Fruit fly (Drosophila melanogaster) whole organism, embryonic: Measurements from ENCODE around the gene Jhbp1.
A peak's percentile ranks its signal among the peaks of the same experiment; 100 is the strongest.

Source experiments
- Ada2b ChIP-seq: fragments of 200-800 bp; sonication (Bioruptor generic); IDR thresholded peaks from 2 replicates; pipeline ENCODE4 v1.3.6; 2022; ENCODE audit warnings: missing biosample characterization, missing genetic modification characterization
- Bgb ChIP-seq: fragments of 200-800 bp; sonication (Bioruptor generic); IDR thresholded peaks from 2 replicates; pipeline ENCODE4 v1.3.6; 2022; ENCODE audit warnings: missing biosample characterization, missing genetic modification characterization; ENCODE audit not compliant: partially characterized antibody
- CG11398 ChIP-seq: fragments of 200-800 bp; sonication (Bioruptor generic); optimal IDR thresholded peaks from 2 replicates; lab custom pipeline; 2016; ENCODE audit warnings: missing biosample characterization, missing genetic modification characterization
- CG11456 ChIP-seq: fragments of 200-800 bp; sonication (Bioruptor generic); IDR thresholded peaks from 3 replicates; pipeline ENCODE4 v1.3.6; 2022; ENCODE audit warnings: missing biosample characterization, missing genetic modification characterization
- CG12391 ChIP-seq: fragments of 200-800 bp; sonication (Bioruptor generic); optimal IDR thresholded peaks from 3 replicates; lab custom pipeline; 2018; ENCODE audit warnings: missing biosample characterization, mild to moderate bottlenecking, missing genetic modification characterization, moderate library complexity
- CG13123 ChIP-seq: fragments of 200-800 bp; sonication (Bioruptor generic); optimal IDR thresholded peaks from 2 replicates; lab custom pipeline; 2016; ENCODE audit warnings: missing biosample characterization, missing genetic modification characterization
- CG13624 ChIP-seq: fragments of 200-800 bp; sonication (Bioruptor generic); optimal IDR thresholded peaks from 2 replicates; lab custom pipeline; 2016; ENCODE audit warnings: missing biosample characterization, missing genetic modification characterization
- CG14014 ChIP-seq: fragments of 200-800 bp; sonication (Bioruptor generic); IDR thresholded peaks from 2 replicates; pipeline ENCODE4 v1.3.6; 2022; ENCODE audit warnings: missing biosample characterization, missing genetic modification characterization
- CG14050 ChIP-seq: fragments of 200-800 bp; sonication (Bioruptor generic); IDR thresholded peaks from 3 replicates; pipeline ENCODE4 v1.3.6; 2022; ENCODE audit warnings: missing biosample characterization, missing genetic modification characterization
- CG15269 ChIP-seq: fragments of 200-800 bp; sonication (Bioruptor generic); optimal IDR thresholded peaks from 2 replicates; lab custom pipeline; 2018; ENCODE audit warnings: missing biosample characterization, mild to moderate bottlenecking, missing genetic modification characterization, moderate library complexity
- CG15479 ChIP-seq: fragments of 200-800 bp; sonication (Bioruptor generic); optimal IDR thresholded peaks from 3 replicates; lab custom pipeline; 2019; ENCODE audit warnings: missing biosample characterization, mild to moderate bottlenecking, missing genetic modification characterization, moderate library complexity
- CG15514 ChIP-seq: fragments of 200-800 bp; sonication (Bioruptor generic); optimal IDR thresholded peaks from 3 replicates; lab custom pipeline; 2017; ENCODE audit warnings: missing biosample characterization, missing genetic modification characterization, mild to moderate bottlenecking, moderate library complexity, missing genetic modification reagents
- CG1603 ChIP-seq: fragments of 200-800 bp; sonication (Bioruptor generic); optimal IDR thresholded peaks from 2 replicates; lab custom pipeline; 2019; ENCODE audit warnings: missing biosample characterization, mild to moderate bottlenecking, missing genetic modification characterization, moderate library complexity
- CG1647 ChIP-seq: fragments of 200-800 bp; sonication (Bioruptor generic); optimal IDR thresholded peaks from 3 replicates; lab custom pipeline; 2016; ENCODE audit warnings: missing biosample characterization, missing genetic modification characterization
- CG16815 ChIP-seq: fragments of 200-800 bp; sonication (Bioruptor generic); optimal IDR thresholded peaks from 3 replicates; lab custom pipeline; 2017; ENCODE audit warnings: missing biosample characterization, mild to moderate bottlenecking, missing genetic modification characterization
- CG2875 ChIP-seq: fragments of 200-800 bp; sonication (Bioruptor generic); optimal IDR thresholded peaks from 2 replicates; lab custom pipeline; 2017; ENCODE audit warnings: missing biosample characterization, mild to moderate bottlenecking, missing genetic modification characterization, missing genetic modification reagents
- CG30431 ChIP-seq: fragments of 200-800 bp; sonication (Bioruptor generic); optimal IDR thresholded peaks from 2 replicates; lab custom pipeline; 2017; ENCODE audit warnings: missing biosample characterization, missing genetic modification characterization
- CG3407 ChIP-seq: fragments of 200-800 bp; sonication (Bioruptor generic); optimal IDR thresholded peaks from 2 replicates; lab custom pipeline; 2018; ENCODE audit warnings: missing biosample characterization, mild to moderate bottlenecking, missing genetic modification characterization
- CG34422 ChIP-seq: fragments of 200-800 bp; sonication (Bioruptor generic); IDR thresholded peaks from 3 replicates; pipeline ENCODE4 v1.3.6; 2022; ENCODE audit warnings: missing biosample characterization, missing genetic modification characterization
- CG43689 ChIP-seq: fragments of 200-800 bp; sonication (Bioruptor generic); IDR thresholded peaks from 2 replicates; pipeline ENCODE4 v1.3.6; 2022; ENCODE audit warnings: missing biosample characterization, missing genetic modification characterization
- CG7372 ChIP-seq: fragments of 200-800 bp; sonication (Bioruptor generic); IDR thresholded peaks from 2 replicates; pipeline ENCODE4 v1.3.6; 2022; ENCODE audit warnings: missing biosample characterization, missing genetic modification characterization
- Dfd ChIP-seq, 2 experiments: fragments of >200 bp; optimal IDR thresholded peaks; 2 replicates each; lab custom pipeline; 2017; ENCODE audit warnings: missing biosample characterization in 2 of 2, missing genetic modification characterization in 2 of 2
- HLH4C ChIP-seq: fragments of 200-800 bp; sonication (Bioruptor generic); IDR thresholded peaks from 3 replicates; pipeline ENCODE4 v1.3.6; 2022; ENCODE audit warnings: missing biosample characterization, missing genetic modification characterization; ENCODE audit not compliant: partially characterized antibody
- Hey ChIP-seq: fragments of 200-800 bp; sonication (Bioruptor generic); optimal IDR thresholded peaks from 3 replicates; lab custom pipeline; 2018; ENCODE audit warnings: missing biosample characterization, mild to moderate bottlenecking, missing genetic modification characterization
- Kr ChIP-seq: fragments of 200-800 bp; sonication (Bioruptor generic); optimal IDR thresholded peaks from 2 replicates; lab custom pipeline; 2017; ENCODE audit warnings: missing biosample characterization, mild to moderate bottlenecking, missing genetic modification characterization
- Lim3 ChIP-seq: fragments of 200-800 bp; sonication (Bioruptor generic); IDR thresholded peaks from 2 replicates; pipeline ENCODE4 v1.3.6; 2022; ENCODE audit warnings: missing biosample characterization, missing genetic modification characterization
- Lpt ChIP-seq: fragments of >200 bp; optimal IDR thresholded peaks from 2 replicates; lab custom pipeline; 2018; ENCODE audit warnings: missing biosample characterization, missing genetic modification characterization
- Rfx ChIP-seq: fragments of 200-800 bp; sonication (Bioruptor generic); IDR thresholded peaks from 2 replicates; pipeline ENCODE4 v1.3.6; 2022; ENCODE audit warnings: missing biosample characterization, missing genetic modification characterization
- Sin3A ChIP-seq: fragments of >200 bp; optimal IDR thresholded peaks from 2 replicates; lab custom pipeline; 2018
- Sox100B ChIP-seq: fragments of 200-800 bp; sonication (Bioruptor generic); optimal IDR thresholded peaks from 3 replicates; lab custom pipeline; 2018; ENCODE audit warnings: missing biosample characterization, mild to moderate bottlenecking, missing genetic modification characterization
- btn ChIP-seq: fragments of 200-800 bp; sonication (Bioruptor generic); optimal IDR thresholded peaks from 2 replicates; lab custom pipeline; 2016; ENCODE audit warnings: missing biosample characterization, missing genetic modification characterization
- cg ChIP-seq: fragments of 200-800 bp; sonication (Bioruptor generic); optimal IDR thresholded peaks from 3 replicates; lab custom pipeline; 2019; ENCODE audit warnings: missing biosample characterization, mild to moderate bottlenecking, missing genetic modification characterization, moderate library complexity
- corto ChIP-seq: fragments of 200-800 bp; sonication (Bioruptor generic); optimal IDR thresholded peaks from 2 replicates; lab custom pipeline; 2016; ENCODE audit warnings: missing biosample characterization, mild to moderate bottlenecking, missing genetic modification characterization, moderate library complexity
- gcm ChIP-seq: fragments of 200-800 bp; sonication (Bioruptor generic); optimal IDR thresholded peaks from 2 replicates; lab custom pipeline; 2019; ENCODE audit warnings: missing biosample characterization, mild to moderate bottlenecking, missing genetic modification characterization, moderate library complexity
- gsb ChIP-seq: fragments of 200-800 bp; sonication (Bioruptor generic); IDR thresholded peaks from 2 replicates; pipeline ENCODE4 v1.3.6; 2022; ENCODE audit warnings: missing biosample characterization, missing genetic modification characterization
- gt ChIP-seq: fragments of 200-800 bp; sonication (Bioruptor generic); IDR thresholded peaks from 2 replicates; pipeline ENCODE4 v1.3.6; 2022; ENCODE audit warnings: missing biosample characterization, missing genetic modification characterization
- kah ChIP-seq: fragments of 200-800 bp; sonication (Bioruptor generic); optimal IDR thresholded peaks from 2 replicates; lab custom pipeline; 2018; ENCODE audit warnings: missing biosample characterization, mild to moderate bottlenecking, missing genetic modification characterization
- ken ChIP-seq: fragments of 200-800 bp; sonication (Bioruptor generic); IDR thresholded peaks from 3 replicates; pipeline ENCODE4 v1.3.6; 2022; ENCODE audit warnings: missing biosample characterization, missing genetic modification characterization
- lab ChIP-seq: fragments of 200-800 bp; sonication (Bioruptor generic); optimal IDR thresholded peaks from 3 replicates; lab custom pipeline; 2017; ENCODE audit warnings: missing biosample characterization, missing genetic modification characterization, mild to moderate bottlenecking, moderate library complexity, missing genetic modification reagents
- mld ChIP-seq: fragments of 200-800 bp; sonication (Bioruptor generic); IDR thresholded peaks from 3 replicates; pipeline ENCODE4 v1.3.6; 2022; ENCODE audit warnings: missing biosample characterization, missing genetic modification characterization; ENCODE audit not compliant: partially characterized antibody
- p53 ChIP-seq: fragments of 200-800 bp; sonication (Bioruptor generic); optimal IDR thresholded peaks from 2 replicates; lab custom pipeline; 2016; ENCODE audit warnings: missing biosample characterization, missing genetic modification characterization
- pan ChIP-seq, 4 experiments: fragments of >200 bp in 3 of 4; fragments of 200-800 bp in 1 of 4; sonication (Bioruptor generic) in 1 of 4; optimal IDR thresholded peaks in 3 of 4; IDR thresholded peaks in 1 of 4; 2 replicates each; pipeline versions ENCODE4 v1.3.6 to Lab custom; 2017 to 2022; ENCODE audit warnings: missing biosample characterization in 2 of 4, missing genetic modification characterization in 2 of 4, mixed read lengths in 1 of 4
- repo ChIP-seq: fragments of 200-800 bp; sonication (Bioruptor generic); optimal IDR thresholded peaks from 2 replicates; lab custom pipeline; 2016; ENCODE audit warnings: missing biosample characterization, missing genetic modification characterization
- sc ChIP-seq, 3 experiments: fragments of >200 bp in 2 of 3; fragments of 200-800 bp in 1 of 3; sonication (Bioruptor generic) in 1 of 3; optimal IDR thresholded peaks; 2 replicates in 2 of 3; 3 replicates in 1 of 3; lab custom pipeline; 2017; ENCODE audit warnings: mild to moderate bottlenecking in 1 of 3, missing biosample characterization in 1 of 3, missing genetic modification characterization in 1 of 3, missing genetic modification reagents in 1 of 3
- sisA ChIP-seq: fragments of 200-800 bp; sonication (Bioruptor generic); IDR thresholded peaks from 2 replicates; pipeline ENCODE4 v1.3.6; 2022; ENCODE audit warnings: missing biosample characterization, missing genetic modification characterization
- sug ChIP-seq: fragments of 200-800 bp; optimal IDR thresholded peaks from 2 replicates; lab custom pipeline; 2019; ENCODE audit warnings: missing biosample characterization, mild to moderate bottlenecking, missing genetic modification characterization, moderate library complexity
- unc-4 ChIP-seq: fragments of 200-800 bp; sonication (Bioruptor generic); IDR thresholded peaks from 2 replicates; pipeline ENCODE4 v1.3.6; 2022; ENCODE audit warnings: missing biosample characterization, missing genetic modification characterization; ENCODE audit not compliant: partially characterized antibody
- unpg ChIP-seq: fragments of 200-800 bp; sonication (Bioruptor generic); optimal IDR thresholded peaks from 3 replicates; lab custom pipeline; 2018; ENCODE audit warnings: missing biosample characterization, mild to moderate bottlenecking, missing genetic modification characterization, moderate library complexity

Jhbp1 gene

dm6 chr3R:4997399-4998203 is 32.4 kb downstream of the Jhbp1 start (continued):
- TF ChIP-seq CG13123 (GFP tag; lab: Kevin White, UChicago) (no peak), sisA (GFP tag; lab: Robert Waterston, UW) (peak; percentile 36; the same call in 1 of the 2 replicates), CG34422 (GFP tag; lab: Robert Waterston, UW) (no peak), cg (GFP tag; lab: Kevin White, UChicago) (no peak), pan (optimal IDR thresholded peaks at IDR 0.05; lab: Kevin White, UChicago) (no peak), pan (GFP tag; optimal IDR thresholded peaks at IDR 0.05 in 1 of 2, IDR thresholded peaks at IDR 0.05 in 1 of 2) (peak in 1 of 2 experiments; percentile 14), corto (GFP tag; lab: Kevin White, UChicago) (no peak), kah (GFP tag; lab: Kevin White, UChicago) (no peak), Dfd (GFP tag; optimal IDR thresholded peaks at IDR 0.05; lab: Kevin White, UChicago) (no peak), Lpt (GFP tag; lab: Kevin White, UChicago) (no peak), CG15269 (tag; lab: Kevin White, UChicago) (peak; percentile 14), CG16815 (GFP tag; lab: Kevin White, UChicago) (no peak), unpg (GFP tag; lab: Kevin White, UChicago) (peak; percentile 14), Sox100B (GFP tag; lab: Kevin White, UChicago) (no peak), CG15514 (GFP tag; lab: Kevin White, UChicago) (no peak), CG2875 (GFP tag; lab: Kevin White, UChicago) (no peak), CG14014 (no peak), Rfx (GFP tag; lab: Robert Waterston, UW) (no peak), CG30431 (GFP tag; lab: Kevin White, UChicago) (peak; percentile 13), Sin3A (lab: Kevin White, UChicago) (no peak), CG11398 (no peak), CG43689 (no peak), mld (GFP tag; lab: Robert Waterston, UW) (no peak), gcm (GFP tag; lab: Kevin White, UChicago) (no peak), Bgb (no peak), gsb (GFP tag; lab: Robert Waterston, UW) (no peak), repo (GFP tag; lab: Kevin White, UChicago) (no peak), CG14050 (GFP tag; lab: Robert Waterston, UW) (no peak), sc (optimal IDR thresholded peaks at IDR 0.05; lab: Kevin White, UChicago) (no peak), sc (GFP tag; optimal IDR thresholded peaks at IDR 0.05; lab: Kevin White, UChicago) (no peak), CG13624 (GFP tag; lab: Kevin White, UChicago) (no peak), unc-4 (GFP tag; lab: Robert Waterston, UW) (no peak), CG7372 (GFP tag; lab: Robert Waterston, UW) (no peak), CG1603 (tag; lab: Kevin White, UChicago) (peak; percentile 38), CG3407 (GFP tag; lab: Kevin White, UChicago) (no peak), ken (GFP tag; lab: Robert Waterston, UW) (0 out of 3 replicates have a peak, but pooled peaks have one; percentile 6), Lim3 (GFP tag; lab: Robert Waterston, UW) (no peak), gt (GFP tag; lab: Robert Waterston, UW) (no peak), Ada2b (GFP tag; lab: Robert Waterston, UW) (no peak), CG12391 (peak; percentile 23), CG15479 (GFP tag; lab: Kevin White, UChicago) (no peak), HLH4C (GFP tag; lab: Robert Waterston, UW) (no peak), sug (tag; lab: Kevin White, UChicago) (no peak), Kr (no peak), CG1647 (GFP tag; lab: Kevin White, UChicago) (no peak), lab (GFP tag; lab: Kevin White, UChicago) (no peak), CG11456 (peak; percentile 4; the same call in 1 of the 3 replicates), btn (GFP tag; lab: Kevin White, UChicago) (no peak), Hey (tag; lab: Kevin White, UChicago) (no peak), p53 (GFP tag; lab: Kevin White, UChicago) (no peak)
